Worm (Caenorhabditis elegans): ENCODE results near the gene srt-48.
A peak's percentile ranks its signal among the peaks of the same experiment; 100 is the strongest.

Gene srt-48

ce11 chrIV:15025384-15025783 is 43.3 kb downstream of the srt-48 start, which contains the start of gene fcd-2 (continued):
- peak; percentile 96 for TF ChIP-seq efl-1 (GFP tag; optimal IDR thresholded peaks at IDR 0.05)
- no peak for TF ChIP-seq xnd-1 (tag; optimal IDR thresholded peaks at IDR 0.05)
- TF ChIP-seq ceh-79 (tag; optimal IDR thresholded peaks at IDR 0.05), result no peak
- TF ChIP-seq hrde-1 (tag; optimal IDR thresholded peaks at IDR 0.05; ENCODE audit: borderline replicate concordance), result no peak
- no peak for TF ChIP-seq nfya-1 (tag; optimal IDR thresholded peaks at IDR 0.05; ENCODE audit: borderline replicate concordance, insufficient read depth)
- no peak for TF ChIP-seq ets-4 (GFP tag; optimal IDR thresholded peaks at IDR 0.05)
- no peak for TF ChIP-seq hlh-12 (tag; optimal IDR thresholded peaks at IDR 0.05)
- TF ChIP-seq zim-3 (tag; optimal IDR thresholded peaks at IDR 0.05), result no peak
- TF ChIP-seq hmg-1.2 (GFP tag; IDR thresholded peaks at IDR 0.05), result 0 out of 2 replicates have a peak, but pooled peaks have one; percentile 24
- peak; percentile 23 for TF ChIP-seq B0035.1 (tag; optimal IDR thresholded peaks at IDR 0.05)
- TF ChIP-seq ZK185.1 (tag; optimal IDR thresholded peaks at IDR 0.05; ENCODE audit: poor library complexity, severe bottlenecking), result no peak
- TF ChIP-seq F49E8.2 (tag; optimal IDR thresholded peaks at IDR 0.05; ENCODE audit: insufficient read depth), result peak; percentile 43
- TF ChIP-seq F37B4.10 (GFP tag; IDR thresholded peaks at IDR 0.05), result no peak
- TF ChIP-seq Y79H2A.3 (GFP tag; conservative IDR thresholded peaks at IDR 0.05), result no peak

DNA sequence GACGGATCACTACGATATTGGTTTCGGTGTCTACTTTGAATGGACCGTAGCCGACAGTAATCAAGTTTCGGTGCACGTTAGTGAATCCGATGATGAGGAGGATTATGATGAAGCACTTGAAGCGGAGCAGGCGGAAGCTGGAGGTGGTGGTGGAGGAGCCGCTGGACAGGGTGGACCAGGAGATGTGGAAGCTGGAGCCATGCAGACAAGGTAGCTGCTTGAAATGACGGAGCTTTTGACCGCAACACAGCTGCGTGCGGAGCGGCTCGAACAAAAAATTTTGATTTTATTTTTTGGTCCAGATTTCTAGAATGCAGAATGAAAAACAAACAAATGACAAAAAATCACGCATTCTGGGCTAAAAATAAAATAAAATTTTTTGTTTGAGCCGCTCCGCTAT is 44.3 kb downstream of the srt-48 start:
- TF ChIP-seq mel-28 (tag; optimal IDR thresholded peaks at IDR 0.05; ENCODE audit: borderline replicate concordance) (no peak), F22D6.2 (tag; optimal IDR thresholded peaks at IDR 0.05) (no peak), zfh-2 (GFP tag; conservative IDR thresholded peaks at IDR 0.05) (peak; percentile 67)

- TF ChIP-seq gei-17 (GFP tag; optimal IDR thresholded peaks at IDR 0.05) (no peak), ztf-25 (GFP tag; IDR thresholded peaks at IDR 0.05) (no peak), F55B11.4 (tag; optimal IDR thresholded peaks at IDR 0.05; ENCODE audit: borderline replicate concordance, insufficient read depth) (no peak), attf-3 (GFP tag; conservative IDR thresholded peaks at IDR 0.05) (no peak), attf-5 (GFP tag; optimal IDR thresholded peaks at IDR 0.05) (no peak), madf-3 (GFP tag; IDR thresholded peaks at IDR 0.05) (no peak), die-1 (tag; optimal IDR thresholded peaks at IDR 0.05) (no peak), aptf-2 (GFP tag; conservative IDR thresholded peaks at IDR 0.05) (no peak), cebp-1 (GFP tag; IDR thresholded peaks at IDR 0.05) (no peak), cebp-1 (tag; optimal IDR thresholded peaks at IDR 0.05) (peak; percentile 19), madf-8 (GFP tag; conservative IDR thresholded peaks at IDR 0.05) (no peak), akir-1 (GFP tag; optimal IDR thresholded peaks at IDR 0.05) (no peak), ceh-91 (GFP tag; IDR thresholded peaks at IDR 0.05) (no peak), snpc-4 (GFP tag; optimal IDR thresholded peaks at IDR 0.05) (no peak), snpc-4 (tag; optimal IDR thresholded peaks at IDR 0.05) (no peak), K12H6.12 (tag; optimal IDR thresholded peaks at IDR 0.05) (peak; percentile 12), hsf-1 (GFP tag; IDR thresholded peaks at IDR 0.05) (no peak), Y53G8AR.9 (GFP tag; conservative IDR thresholded peaks at IDR 0.05) (no peak), zfh-2 (GFP tag; conservative IDR thresholded peaks at IDR 0.05) (0 out of 2 replicates have a peak, but pooled peaks have one; percentile 23), F10E7.11 (tag; optimal IDR thresholded peaks at IDR 0.05) (no peak), nfyb-1 (GFP tag; IDR thresholded peaks at IDR 0.05) (no peak), lin-35 (GFP tag; optimal IDR thresholded peaks at IDR 0.05) (peak in 1 of 3 experiments; percentile 8), ztf-6 (GFP tag; IDR thresholded peaks at IDR 0.05) (no peak), ztf-26 (tag; optimal IDR thresholded peaks at IDR 0.05) (no peak), F33H1.4 (GFP tag; IDR thresholded peaks at IDR 0.05) (no peak), ets-4 (GFP tag; optimal IDR thresholded peaks at IDR 0.05) (no peak), madf-10 (tag; optimal IDR thresholded peaks at IDR 0.05) (no peak), ztf-18 (tag; optimal IDR thresholded peaks at IDR 0.05) (peak; percentile 41), cebp-2 (GFP tag; IDR thresholded peaks at IDR 0.05) (peak; percentile 27; the same call in 1 of the 2 replicates)
Observed at ce11 chrIV:15020958-15021357, 47.8 kb downstream of the srt-48 start.
